Fruit fly (Drosophila melanogaster) whole organism, embryonic: ENCODE data around the gene eIF3l.
A peak's percentile ranks its signal among the peaks of the same experiment; 100 is the strongest.

ENCODE experiments used
- Aef1 ChIP-seq: fragments of 200-800 bp; sonication (Bioruptor generic); IDR thresholded peaks from 3 replicates; pipeline ENCODE4 v1.3.6; 2022; ENCODE audit warnings: missing biosample characterization, missing genetic modification characterization
- Asciz ChIP-seq: fragments of 200-800 bp; sonication (Bioruptor generic); optimal IDR thresholded peaks from 2 replicates; lab custom pipeline; 2017; ENCODE audit warnings: missing biosample characterization, mild to moderate bottlenecking, missing genetic modification characterization, missing genetic modification reagents
- Bgb ChIP-seq: fragments of 200-800 bp; sonication (Bioruptor generic); IDR thresholded peaks from 2 replicates; pipeline ENCODE4 v1.3.6; 2022; ENCODE audit warnings: missing biosample characterization, missing genetic modification characterization; ENCODE audit not compliant: partially characterized antibody
- CG10209 ChIP-seq: fragments of 200-800 bp; sonication (Bioruptor generic); optimal IDR thresholded peaks from 3 replicates; lab custom pipeline; 2017; ENCODE audit warnings: missing biosample characterization, mild to moderate bottlenecking, missing genetic modification characterization, missing genetic modification reagents
- CG10267 ChIP-seq: fragments of 200-800 bp; sonication (Bioruptor generic); optimal IDR thresholded peaks from 2 replicates; lab custom pipeline; 2018; ENCODE audit warnings: missing biosample characterization, mild to moderate bottlenecking, missing genetic modification characterization, moderate library complexity
- CG10565 ChIP-seq: fragments of 200-800 bp; sonication (Bioruptor generic); optimal IDR thresholded peaks from 3 replicates; lab custom pipeline; 2016; ENCODE audit warnings: missing biosample characterization, mild to moderate bottlenecking, missing genetic modification characterization
- CG11093 ChIP-seq: fragments of 200-800 bp; sonication (Bioruptor generic); IDR thresholded peaks from 3 replicates; pipeline ENCODE4 v1.3.6; 2022; ENCODE audit warnings: missing biosample characterization, missing genetic modification characterization
- CG13424 ChIP-seq: fragments of 200-800 bp; sonication (Bioruptor generic); optimal IDR thresholded peaks from 2 replicates; lab custom pipeline; 2019; ENCODE audit warnings: missing biosample characterization, mild to moderate bottlenecking, missing genetic modification characterization, moderate library complexity
- CG13775 ChIP-seq: fragments of 200-800 bp; sonication (Bioruptor generic); optimal IDR thresholded peaks from 3 replicates; lab custom pipeline; 2017; ENCODE audit warnings: missing biosample characterization, mild to moderate bottlenecking, missing genetic modification characterization
- CG14710 ChIP-seq: fragments of 200-800 bp; sonication (Bioruptor generic); optimal IDR thresholded peaks from 3 replicates; lab custom pipeline; 2019; ENCODE audit warnings: missing biosample characterization, mild to moderate bottlenecking, missing genetic modification characterization, moderate library complexity
- CG1529 ChIP-seq: fragments of 200-800 bp; sonication (Bioruptor generic); optimal IDR thresholded peaks from 3 replicates; lab custom pipeline; 2018; ENCODE audit warnings: missing biosample characterization, missing genetic modification characterization
- CG15514 ChIP-seq: fragments of 200-800 bp; sonication (Bioruptor generic); optimal IDR thresholded peaks from 3 replicates; lab custom pipeline; 2017; ENCODE audit warnings: missing biosample characterization, missing genetic modification characterization, mild to moderate bottlenecking, moderate library complexity, missing genetic modification reagents
- CG17359 ChIP-seq: fragments of 200-800 bp; sonication (Bioruptor generic); optimal IDR thresholded peaks from 3 replicates; lab custom pipeline; 2018; ENCODE audit warnings: missing biosample characterization, mild to moderate bottlenecking, missing genetic modification characterization, moderate library complexity
- CG17829 ChIP-seq: fragments of 200-800 bp; optimal IDR thresholded peaks from 2 replicates; lab custom pipeline; 2019; ENCODE audit warnings: missing biosample characterization, mild to moderate bottlenecking, missing genetic modification characterization, moderate library complexity
- CG2678 ChIP-seq: fragments of 200-800 bp; sonication (Bioruptor generic); optimal IDR thresholded peaks from 3 replicates; lab custom pipeline; 2019; ENCODE audit warnings: missing biosample characterization, mild to moderate bottlenecking, missing genetic modification characterization, moderate library complexity
- CG2712 ChIP-seq: fragments of 200-800 bp; optimal IDR thresholded peaks from 3 replicates; lab custom pipeline; 2019; ENCODE audit warnings: missing biosample characterization, mild to moderate bottlenecking, missing genetic modification characterization, moderate library complexity
- CG30020 ChIP-seq: fragments of 200-800 bp; optimal IDR thresholded peaks from 2 replicates; lab custom pipeline; 2019; ENCODE audit warnings: missing biosample characterization, mild to moderate bottlenecking, missing genetic modification characterization, moderate library complexity
- CG31388 ChIP-seq: fragments of 200-800 bp; sonication (Bioruptor generic); optimal IDR thresholded peaks from 2 replicates; lab custom pipeline; 2016; ENCODE audit warnings: missing biosample characterization, missing genetic modification characterization
- CG4424 ChIP-seq: fragments of 200-800 bp; sonication (Bioruptor generic); optimal IDR thresholded peaks from 3 replicates; lab custom pipeline; 2016; ENCODE audit warnings: missing biosample characterization, missing genetic modification characterization
- CG6689 ChIP-seq: fragments of 200-800 bp; sonication (Bioruptor generic); IDR thresholded peaks from 2 replicates; pipeline ENCODE4 v1.3.6; 2022; ENCODE audit warnings: missing biosample characterization, missing genetic modification characterization
- CG6854 ChIP-seq: fragments of 200-800 bp; sonication (Bioruptor generic); optimal IDR thresholded peaks from 3 replicates; lab custom pipeline; 2017; ENCODE audit warnings: missing biosample characterization, mild to moderate bottlenecking, missing genetic modification characterization
- CoRest ChIP-seq: fragments of 200-800 bp; sonication (Bioruptor generic); optimal IDR thresholded peaks from 3 replicates; lab custom pipeline; 2018; ENCODE audit warnings: missing biosample characterization, mild to moderate bottlenecking, missing genetic modification characterization, moderate library complexity
- Dbx ChIP-seq: fragments of 200-800 bp; sonication (Bioruptor generic); IDR thresholded peaks from 3 replicates; pipeline ENCODE4 v1.3.6; 2022; ENCODE audit warnings: missing biosample characterization, missing genetic modification characterization
- E2f2 ChIP-seq: fragments of 200-800 bp; sonication (Bioruptor generic); IDR thresholded peaks from 2 replicates; pipeline ENCODE4 v1.3.6; 2022; ENCODE audit warnings: missing biosample characterization, missing genetic modification characterization
- Hr51 ChIP-seq, 2 experiments: fragments of 200-800 bp; sonication (Bioruptor generic); optimal IDR thresholded peaks; 2 replicates in 1 of 2; 3 replicates in 1 of 2; lab custom pipeline; 2016 to 2018; ENCODE audit warnings: missing biosample characterization in 2 of 2, missing genetic modification characterization in 2 of 2, mild to moderate bottlenecking in 1 of 2, moderate library complexity in 1 of 2
- Med ChIP-seq: fragments of 200-800 bp; sonication (Bioruptor generic); peaks from one replicate; lab custom pipeline; 2016; ENCODE audit warnings: missing biosample characterization, missing genetic modification characterization, mild to moderate bottlenecking, inconsistent platforms, moderate library complexity
- Rfx ChIP-seq: fragments of 200-800 bp; sonication (Bioruptor generic); IDR thresholded peaks from 2 replicates; pipeline ENCODE4 v1.3.6; 2022; ENCODE audit warnings: missing biosample characterization, missing genetic modification characterization
- Sox102F ChIP-seq: fragments of 200-800 bp; sonication (Bioruptor generic); optimal IDR thresholded peaks from 2 replicates; lab custom pipeline; 2018; ENCODE audit warnings: missing biosample characterization, mild to moderate bottlenecking, missing genetic modification characterization, moderate library complexity
- ash1 ChIP-seq: fragments of 200-800 bp; sonication (Bioruptor generic); optimal IDR thresholded peaks from 2 replicates; lab custom pipeline; 2018; ENCODE audit warnings: missing biosample characterization, mild to moderate bottlenecking, missing genetic modification characterization
- btn ChIP-seq: fragments of 200-800 bp; sonication (Bioruptor generic); optimal IDR thresholded peaks from 2 replicates; lab custom pipeline; 2016; ENCODE audit warnings: missing biosample characterization, missing genetic modification characterization
- cas ChIP-seq: fragments of 200-800 bp; sonication (Bioruptor generic); IDR thresholded peaks from 2 replicates; pipeline ENCODE4 v1.3.6; 2022; ENCODE audit warnings: missing biosample characterization, missing genetic modification characterization
- fd96Cb ChIP-seq: fragments of 200-800 bp; sonication (Bioruptor generic); optimal IDR thresholded peaks from 2 replicates; lab custom pipeline; 2018; ENCODE audit warnings: missing biosample characterization, mild to moderate bottlenecking, missing genetic modification characterization, moderate library complexity
- gem ChIP-seq: fragments of 200-800 bp; sonication (Bioruptor generic); optimal IDR thresholded peaks from 2 replicates; lab custom pipeline; 2019; ENCODE audit warnings: missing biosample characterization, mild to moderate bottlenecking, missing genetic modification characterization, moderate library complexity
- kay ChIP-seq: fragments of 200-800 bp; sonication (Bioruptor generic); optimal IDR thresholded peaks from 2 replicates; lab custom pipeline; 2016; ENCODE audit warnings: missing biosample characterization, missing genetic modification characterization
- kni ChIP-seq: fragments of 200-800 bp; sonication (Bioruptor generic); optimal IDR thresholded peaks from 3 replicates; lab custom pipeline; 2017; ENCODE audit warnings: mild to moderate bottlenecking, missing biosample characterization, missing genetic modification reagents, missing genetic modification characterization
- lab ChIP-seq: fragments of 200-800 bp; sonication (Bioruptor generic); optimal IDR thresholded peaks from 3 replicates; lab custom pipeline; 2017; ENCODE audit warnings: missing biosample characterization, missing genetic modification characterization, mild to moderate bottlenecking, moderate library complexity, missing genetic modification reagents
- lola ChIP-seq, 3 experiments: fragments of >200 bp in 2 of 3; fragments of 200-800 bp in 1 of 3; sonication (Bioruptor generic) in 1 of 3; optimal IDR thresholded peaks; 2 replicates each; lab custom pipeline; 2017 to 2019; ENCODE audit warnings: missing biosample characterization in 3 of 3, missing genetic modification characterization in 3 of 3, mild to moderate bottlenecking in 1 of 3, moderate library complexity in 1 of 3
- pan ChIP-seq, 4 experiments: fragments of >200 bp in 3 of 4; fragments of 200-800 bp in 1 of 4; sonication (Bioruptor generic) in 1 of 4; optimal IDR thresholded peaks in 3 of 4; IDR thresholded peaks in 1 of 4; 2 replicates each; pipeline versions ENCODE4 v1.3.6 to Lab custom; 2017 to 2022; ENCODE audit warnings: missing biosample characterization in 2 of 4, missing genetic modification characterization in 2 of 4, mixed read lengths in 1 of 4
- phol ChIP-seq: fragments of 200-800 bp; sonication (Bioruptor generic); optimal IDR thresholded peaks from 3 replicates; lab custom pipeline; 2018; ENCODE audit warnings: missing biosample characterization, mild to moderate bottlenecking, missing genetic modification characterization, moderate library complexity
- prd ChIP-seq, 3 experiments: fragments of >200 bp in 2 of 3; fragments of 200-800 bp in 1 of 3; sonication (Bioruptor generic) in 1 of 3; optimal IDR thresholded peaks in 2 of 3; IDR thresholded peaks in 1 of 3; 2 replicates in 2 of 3; 3 replicates in 1 of 3; pipeline versions ENCODE4 v1.3.6 to Lab custom; 2017 to 2022; ENCODE audit warnings: missing biosample characterization in 1 of 3, missing genetic modification characterization in 1 of 3
- salm ChIP-seq: fragments of 200-800 bp; sonication (Bioruptor generic); optimal IDR thresholded peaks from 2 replicates; lab custom pipeline; 2018; ENCODE audit warnings: missing biosample characterization, mild to moderate bottlenecking, missing genetic modification characterization
- seq ChIP-seq: fragments of 200-800 bp; sonication (Bioruptor generic); IDR thresholded peaks from 2 replicates; pipeline ENCODE4 v1.3.6; 2022; ENCODE audit warnings: missing biosample characterization, missing genetic modification characterization
- sob ChIP-seq: fragments of 200-800 bp; sonication (Bioruptor generic); IDR thresholded peaks from 2 replicates; pipeline ENCODE4 v1.3.6; 2022; ENCODE audit warnings: missing biosample characterization, missing genetic modification characterization
- tio ChIP-seq: fragments of 200-800 bp; sonication (Bioruptor generic); optimal IDR thresholded peaks from 2 replicates; lab custom pipeline; 2017; ENCODE audit warnings: missing biosample characterization, missing genetic modification characterization, inconsistent platforms
- vvl ChIP-seq: fragments of 200-800 bp; sonication (Bioruptor generic); IDR thresholded peaks from 2 replicates; pipeline ENCODE4 v1.3.6; 2022; ENCODE audit warnings: missing biosample characterization, missing genetic modification characterization
- zf30C ChIP-seq: fragments of 200-800 bp; sonication (Bioruptor generic); optimal IDR thresholded peaks from 3 replicates; lab custom pipeline; 2018; ENCODE audit warnings: missing biosample characterization, mild to moderate bottlenecking, missing genetic modification characterization

Gene eIF3l

DNA sequence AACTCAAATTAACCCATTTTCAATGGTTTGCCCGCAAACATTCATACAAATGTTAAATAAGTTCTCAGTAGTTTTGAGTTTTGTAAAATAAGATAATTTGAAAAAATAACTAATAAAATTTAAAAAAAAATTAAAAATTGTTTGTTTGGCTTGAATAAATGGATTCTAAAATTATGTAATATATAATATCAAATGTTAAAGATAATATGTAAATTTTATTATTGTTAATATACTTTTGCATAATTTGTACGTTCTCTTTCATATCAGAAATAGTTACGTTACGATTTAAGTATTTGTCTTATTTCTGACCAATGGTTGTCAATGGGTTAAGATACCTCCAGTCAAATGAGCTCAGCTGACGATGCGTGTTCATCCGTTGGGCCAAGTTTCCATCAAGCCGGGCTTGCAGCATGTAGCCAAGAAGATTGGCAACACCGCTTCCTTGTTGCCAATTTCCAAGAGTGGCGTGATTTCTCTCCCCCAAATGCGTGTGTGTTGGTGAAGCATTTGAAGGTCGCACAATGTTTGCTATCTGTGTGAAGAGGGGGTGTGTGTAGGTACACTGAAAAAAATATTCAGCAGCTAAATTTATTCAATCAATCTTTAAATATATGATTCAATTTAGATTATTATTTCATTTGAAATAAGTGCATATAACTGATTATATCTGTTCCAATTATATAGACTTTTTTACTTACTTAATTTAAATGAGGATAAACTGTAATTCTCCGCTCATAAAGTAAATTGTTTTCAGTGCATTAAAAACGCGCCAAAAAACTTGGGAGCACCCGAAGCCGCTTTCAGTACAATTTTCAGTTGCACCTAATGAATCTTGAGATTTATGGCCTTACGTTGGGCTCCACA lies 48.9 kb downstream of the eIF3l start (continued):
- TF ChIP-seq CG2678 (tag; lab: Kevin White, UChicago) (peak; percentile 20), CG11093 (GFP tag; lab: Robert Waterston, UW) (0 out of 3 replicates have a peak, but pooled peaks have one; percentile 23), btn (GFP tag; lab: Kevin White, UChicago) (no peak), Rfx (GFP tag; lab: Robert Waterston, UW) (0 out of 2 replicates have a peak, but pooled peaks have one; percentile 13), CG13424 (tag; lab: Kevin White, UChicago) (no peak), sob (GFP tag; lab: Robert Waterston, UW) (peak; percentile 49; the same call in 1 of the 2 replicates), CG15514 (GFP tag; lab: Kevin White, UChicago) (no peak), CG6689 (GFP tag; lab: Robert Waterston, UW) (peak; percentile 51; the same call in 1 of the 2 replicates), CG10267 (tag; lab: Kevin White, UChicago) (peak; percentile 12), kay (no peak), CG17829 (tag; lab: Kevin White, UChicago) (peak; percentile 23), Asciz (GFP tag; lab: Kevin White, UChicago) (peak; percentile 22), CG13775 (GFP tag; lab: Kevin White, UChicago) (peak; percentile 11), CG10565 (GFP tag; lab: Kevin White, UChicago) (no peak), CG6854 (GFP tag; lab: Kevin White, UChicago) (no peak), salm (tag; lab: Kevin White, UChicago) (no peak), Aef1 (no peak), Bgb (GFP tag; lab: Robert Waterston, UW) (no peak), zf30C (GFP tag; lab: Kevin White, UChicago) (peak; percentile 24), CG14710 (tag; lab: Kevin White, UChicago) (peak; percentile 11), CG10209 (GFP tag; lab: Kevin White, UChicago) (peak; percentile 22), E2f2 (GFP tag; lab: Robert Waterston, UW) (peak; percentile 30; the same call in 1 of the 2 replicates), kni (GFP tag; lab: Kevin White, UChicago) (no peak), CoRest (peak; percentile 42), Hr51 (GFP tag; optimal IDR thresholded peaks at IDR 0.05; lab: Kevin White, UChicago) (peak in 1 of 2 experiments; percentile 45), phol (tag; lab: Kevin White, UChicago) (peak; percentile 54), CG17359 (tag; lab: Kevin White, UChicago) (peak; percentile 27), seq (GFP tag; lab: Robert Waterston, UW) (no peak), Med (peak; percentile 72), CG30020 (tag; lab: Kevin White, UChicago) (no peak), cas (GFP tag; lab: Robert Waterston, UW) (no peak), prd (optimal IDR thresholded peaks at IDR 0.05; lab: Kevin White, UChicago) (no peak), prd (GFP tag; IDR thresholded peaks at IDR 0.05; lab: Robert Waterston, UW) (peak; percentile 69), CG1529 (GFP tag; lab: Kevin White, UChicago) (peak; percentile 9), fd96Cb (tag; lab: Kevin White, UChicago) (peak; percentile 18), CG31388 (GFP tag; lab: Kevin White, UChicago) (no peak), CG2712 (tag; lab: Kevin White, UChicago) (peak; percentile 56), ash1 (GFP tag; lab: Kevin White, UChicago) (no peak), Dbx (GFP tag; lab: Robert Waterston, UW) (no peak), Sox102F (GFP tag; lab: Kevin White, UChicago) (peak; percentile 52), tio (GFP tag; lab: Kevin White, UChicago) (peak; percentile 31), vvl (GFP tag; lab: Robert Waterston, UW) (peak; percentile 55; the same call in 1 of the 2 replicates), pan (optimal IDR thresholded peaks at IDR 0.05; lab: Kevin White, UChicago) (no peak), pan (GFP tag; optimal IDR thresholded peaks at IDR 0.05 in 1 of 2, IDR thresholded peaks at IDR 0.05 in 1 of 2) (peak in 1 of 2 experiments; percentile 24), gem (tag; lab: Kevin White, UChicago) (peak; percentile 60), lab (GFP tag; lab: Kevin White, UChicago) (peak; percentile 31), CG4424 (peak; percentile 18), lola (GFP tag; optimal IDR thresholded peaks at IDR 0.05; lab: Kevin White, UChicago) (peak in 1 of 3 experiments; percentile 25)
